Fruit fly (Drosophila melanogaster) whole organism, larva: Measurements from ENCODE around the gene CG17237.

Source experiments
- noc ChIP-seq: fragments of 200-800 bp; sonication (Bioruptor generic); optimal IDR thresholded peaks from 3 replicates; lab custom pipeline; 2019; ENCODE audit warnings: missing biosample characterization, mild to moderate bottlenecking, missing genetic modification characterization, moderate library complexity

The CG17237 gene

DNA sequence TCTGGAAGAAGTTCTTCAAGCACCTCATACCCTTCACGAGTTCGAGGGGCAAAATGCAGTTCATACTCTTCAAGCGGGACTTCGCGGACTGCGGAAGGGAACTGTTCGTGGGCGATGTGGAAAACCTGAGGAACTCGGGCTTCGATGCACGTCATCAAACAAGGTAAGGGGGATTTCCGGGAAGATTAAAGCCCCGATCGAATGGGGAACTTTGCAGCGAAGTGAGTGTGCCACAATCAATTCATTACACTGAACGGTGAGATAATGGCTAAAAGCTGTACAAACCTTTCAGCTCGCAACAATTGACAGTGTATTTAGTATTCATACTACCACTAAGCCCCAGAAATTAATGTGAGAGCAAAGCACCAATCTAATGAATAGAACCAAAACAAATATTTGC is 46.4 kb downstream of the CG17237 start:
- TF ChIP-seq noc (tag; lab: Kevin White, UChicago) = no peak

DNA sequence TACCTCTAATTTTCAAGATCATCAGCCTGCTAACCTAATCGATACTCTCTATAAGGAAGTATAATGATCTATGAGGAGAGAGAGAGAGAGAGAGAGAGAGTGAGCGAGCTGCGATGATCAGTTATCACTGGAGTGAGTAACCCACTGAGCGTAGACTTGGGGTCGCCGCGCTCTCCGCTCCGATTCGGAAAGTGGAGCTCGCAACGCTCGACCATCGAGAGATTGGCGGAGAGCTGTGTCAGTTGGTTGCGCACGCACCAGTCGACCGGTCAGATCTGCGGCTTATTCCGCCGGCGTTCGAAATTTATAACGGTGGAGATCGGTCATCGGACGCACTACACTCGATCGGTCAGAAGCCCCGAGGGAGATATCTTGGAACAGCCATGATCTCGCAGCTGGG is 47.1 kb downstream of the CG17237 start, which contains the start of gene CG4267:
Gene CG4267 (plus strand): TSS at position 240 of the 400 bp plus-strand sequence.
- TF ChIP-seq noc (tag; lab: Kevin White, UChicago) = no peak

DNA sequence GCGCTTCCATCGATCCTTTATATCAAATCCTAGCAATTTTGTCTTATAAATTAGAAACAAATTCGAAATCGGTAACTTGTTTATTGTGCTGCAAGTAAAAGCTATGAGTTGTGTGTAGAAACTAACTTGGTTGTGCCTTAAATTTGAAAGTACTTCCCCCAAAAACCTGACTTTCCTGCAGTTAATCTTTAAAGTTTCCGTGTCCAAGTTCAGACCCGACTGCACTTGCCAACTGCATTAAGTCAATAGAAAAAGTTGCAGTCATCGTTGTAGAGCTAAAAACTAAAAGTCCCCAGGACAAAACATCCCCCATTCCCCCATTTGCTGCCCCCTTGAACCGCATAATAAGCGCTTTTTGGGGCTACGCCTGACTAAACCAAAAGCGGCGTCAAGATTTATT is 48.7 kb downstream of the CG17237 start, which contains the start of gene Tengl1:
Gene Tengl1 (minus strand): TSS at position 101 of the 400 bp plus-strand sequence.
- no peak for TF ChIP-seq noc (tag; lab: Kevin White, UChicago)

DNA sequence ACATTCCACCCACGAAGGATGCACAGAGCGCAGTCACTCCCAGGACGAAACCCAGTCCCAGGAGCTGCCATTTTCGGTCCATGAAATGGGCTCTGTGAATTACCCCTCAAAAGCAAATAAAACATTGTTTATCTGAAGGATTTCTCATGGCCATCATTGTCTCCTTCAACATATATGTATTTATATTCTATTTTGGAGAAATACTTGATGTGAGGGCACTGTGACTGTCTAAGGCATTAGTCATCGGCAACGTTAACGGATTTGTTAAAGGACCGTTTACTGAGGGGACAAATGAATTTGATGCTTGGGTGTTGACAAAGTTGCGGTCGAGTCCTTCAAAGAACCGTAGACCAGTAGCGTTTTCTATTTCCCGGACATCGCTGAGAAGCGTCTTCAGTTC is 49.9 kb downstream of the CG17237 start, which contains the start of gene Tengl2:
Gene Tengl2 (minus strand): TSS at position 101 of the 400 bp plus-strand sequence.
- no peak for TF ChIP-seq noc (tag; lab: Kevin White, UChicago)
